Fruit fly (Drosophila melanogaster): ENCODE measurements around the gene CG42709.

The CG42709 gene

DNA sequence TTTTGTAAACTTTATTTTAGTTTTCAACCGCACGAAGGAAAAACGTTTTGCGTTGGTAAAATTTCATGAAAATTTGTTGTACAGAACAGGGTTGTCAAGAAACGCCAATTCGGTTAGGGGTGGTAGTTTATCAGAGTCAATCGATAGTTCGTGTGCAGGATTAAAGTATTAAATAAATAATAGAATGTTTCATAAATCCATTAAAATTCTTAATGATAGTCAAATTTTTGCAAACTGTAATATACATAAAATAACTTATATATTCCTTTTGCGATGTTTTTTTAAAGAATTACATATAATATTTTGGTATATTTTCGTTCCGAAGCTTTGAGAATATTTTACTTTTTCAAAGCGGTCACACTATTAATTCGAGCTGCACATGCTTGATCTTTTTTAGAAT lies 23.9 kb downstream of the CG42709 start, which contains the start of the genes Sf3a2 and CG42588 (continued):
- TF ChIP-seq CG30431 (GFP tag; optimal IDR thresholded peaks at IDR 0.05) = no peak
- peak; percentile 47 for TF ChIP-seq ems (GFP tag; optimal IDR thresholded peaks at IDR 0.05)
- peak; percentile 61 for TF ChIP-seq Dref (GFP tag; IDR thresholded peaks at IDR 0.05)
- peak; percentile 71 for TF ChIP-seq PHDP (tag; optimal IDR thresholded peaks at IDR 0.05)
- 0 out of 2 replicates have a peak, but pooled peaks have one; percentile 26 for TF ChIP-seq CG10959 (GFP tag; IDR thresholded peaks at IDR 0.05)
- TF ChIP-seq peb (GFP tag; IDR thresholded peaks at IDR 0.05) = no peak
- no peak for TF ChIP-seq lab (GFP tag; optimal IDR thresholded peaks at IDR 0.05)
- TF ChIP-seq CG18262 (tag; optimal IDR thresholded peaks at IDR 0.05) = peak; percentile 60
- TF ChIP-seq Six4 (GFP tag; optimal IDR thresholded peaks at IDR 0.05) = peak; percentile 29
- TF ChIP-seq az2 (GFP tag; optimal IDR thresholded peaks at IDR 0.05) = peak; percentile 74
- no peak for TF ChIP-seq schlank (tag; optimal IDR thresholded peaks at IDR 0.05)
- peak; percentile 25 for TF ChIP-seq CG13123 (GFP tag; optimal IDR thresholded peaks at IDR 0.05)
- TF ChIP-seq CG4707 (GFP tag; optimal IDR thresholded peaks at IDR 0.05) = no peak
- no peak for TF ChIP-seq en (GFP tag; optimal IDR thresholded peaks at IDR 0.05)
- TF ChIP-seq amos (GFP tag; IDR thresholded peaks at IDR 0.05; ENCODE audit: partially characterized antibody) = peak; percentile 83
- no peak for TF ChIP-seq CG1647 (GFP tag; optimal IDR thresholded peaks at IDR 0.05)
- TF ChIP-seq crp (GFP tag; optimal IDR thresholded peaks at IDR 0.05) = peak in 1 of 2 experiments; percentile 27
- TF ChIP-seq H15 (GFP tag; IDR thresholded peaks at IDR 0.05) = peak; percentile 68; the same call in 2 of the 3 replicates
- no peak for TF ChIP-seq Awh (GFP tag; IDR thresholded peaks at IDR 0.05)
- TF ChIP-seq Bdp1 (GFP tag; optimal IDR thresholded peaks at IDR 0.05) = peak; percentile 47
- TF ChIP-seq eve (GFP tag; optimal IDR thresholded peaks at IDR 0.05) = no peak
- TF ChIP-seq lola (GFP tag; optimal IDR thresholded peaks at IDR 0.05) = peak in 1 of 3 experiments; percentile 69
- TF ChIP-seq odd (GFP tag; optimal IDR thresholded peaks at IDR 0.05) = no peak
- TF ChIP-seq pho (GFP tag; optimal IDR thresholded peaks at IDR 0.05) = peak; percentile 64
- TF ChIP-seq scrt (GFP tag; optimal IDR thresholded peaks at IDR 0.05) = no peak
- no peak for TF ChIP-seq crc (GFP tag; optimal IDR thresholded peaks at IDR 0.05)
- TF ChIP-seq H2.0 (GFP tag; IDR thresholded peaks at IDR 0.05) = peak; percentile 64
- no peak for TF ChIP-seq NC2β (GFP tag; optimal IDR thresholded peaks at IDR 0.05)
- no peak for TF ChIP-seq dati (GFP tag; IDR thresholded peaks at IDR 0.05)
- no peak for TF ChIP-seq CG12744 (GFP tag; optimal IDR thresholded peaks at IDR 0.05)
- TF ChIP-seq bowl (GFP tag; IDR thresholded peaks at IDR 0.05) = no peak
- TF ChIP-seq ERR (GFP tag; optimal IDR thresholded peaks at IDR 0.05) = no peak
- TF ChIP-seq hth (optimal IDR thresholded peaks at IDR 0.05) = no peak
- peak; percentile 80 for TF ChIP-seq lilli (GFP tag; optimal IDR thresholded peaks at IDR 0.05)
- TF ChIP-seq Sry-β (GFP tag; optimal IDR thresholded peaks at IDR 0.05) = no peak
- peak; percentile 25 for TF ChIP-seq fu2 (GFP tag; optimal IDR thresholded peaks at IDR 0.05)
- TF ChIP-seq org-1 (GFP tag; optimal IDR thresholded peaks at IDR 0.05) = no peak
- no peak for TF ChIP-seq CG4282 (GFP tag; optimal IDR thresholded peaks at IDR 0.05)
- no peak for TF ChIP-seq tio (GFP tag; optimal IDR thresholded peaks at IDR 0.05)
- peak; percentile 89 for TF ChIP-seq Scr (GFP tag; IDR thresholded peaks at IDR 0.05; ENCODE audit: partially characterized antibody)
- peak; percentile 61 for TF ChIP-seq stwl (tag; optimal IDR thresholded peaks at IDR 0.05)
- TF ChIP-seq da (GFP tag; optimal IDR thresholded peaks at IDR 0.05) = no peak
- peak; percentile 7 for TF ChIP-seq CG9437 (GFP tag; optimal IDR thresholded peaks at IDR 0.05)
- no peak for TF ChIP-seq hkb (optimal IDR thresholded peaks at IDR 0.05)
- TF ChIP-seq hkb (GFP tag; IDR thresholded peaks at IDR 0.05) = no peak
- TF ChIP-seq CG2116 (GFP tag; optimal IDR thresholded peaks at IDR 0.05) = peak; percentile 83
- no peak for TF ChIP-seq CG17802 (tag; optimal IDR thresholded peaks at IDR 0.05)
- no peak; the same call in 1 of the 3 replicates for TF ChIP-seq CG6791 (GFP tag; IDR thresholded peaks at IDR 0.05; ENCODE audit: partially characterized antibody)
- TF ChIP-seq CG7963 (GFP tag; IDR thresholded peaks at IDR 0.05; ENCODE audit: partially characterized antibody) = peak; percentile 40; the same call in 1 of the 3 replicates
- peak; percentile 70 for TF ChIP-seq zfh1 (GFP tag; IDR thresholded peaks at IDR 0.05)
- no peak for TF ChIP-seq MESR4 (GFP tag; optimal IDR thresholded peaks at IDR 0.05)
- TF ChIP-seq CG32772 (GFP tag; IDR thresholded peaks at IDR 0.05) = peak; percentile 75
